Fruit fly (Drosophila melanogaster) S2 (cell line): ENCODE data around the gene Spc25.

Source experiments
- CG8478 ChIP-seq: fragments of >200 bp; optimal IDR thresholded peaks from 2 replicates; lab custom pipeline; 2018
- CTCF ChIP-seq, 2 experiments: fragments of >200 bp; optimal IDR thresholded peaks; 2 replicates each; lab custom pipeline; 2018

DNA sequence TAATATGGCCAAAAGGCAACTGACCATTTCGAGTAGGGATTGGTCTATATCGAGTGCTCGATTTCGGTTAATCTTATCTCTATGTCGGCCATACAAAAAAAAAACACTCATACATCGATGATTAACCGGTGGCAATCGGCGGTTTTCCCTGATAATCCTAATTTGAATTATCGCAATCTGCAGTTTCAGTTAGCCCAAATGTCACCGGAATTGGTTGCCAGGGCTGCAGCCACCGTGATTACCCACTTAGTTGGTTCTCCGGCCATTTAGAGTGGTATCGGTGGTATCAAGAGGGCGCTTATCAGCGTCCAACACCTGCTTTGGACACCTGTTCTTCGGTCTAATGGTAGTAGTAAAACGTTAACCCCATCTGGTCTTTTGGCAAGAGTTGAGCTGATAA is 10.6 kb downstream of the Spc25 start:
- no peak for TF ChIP-seq CTCF (optimal IDR thresholded peaks at IDR 0.05; lab: Kevin White, UChicago)
- TF ChIP-seq CG8478 = no peak
